Fruit fly (Drosophila melanogaster): ENCODE data around the gene RpL27A.

The RpL27A gene

DNA sequence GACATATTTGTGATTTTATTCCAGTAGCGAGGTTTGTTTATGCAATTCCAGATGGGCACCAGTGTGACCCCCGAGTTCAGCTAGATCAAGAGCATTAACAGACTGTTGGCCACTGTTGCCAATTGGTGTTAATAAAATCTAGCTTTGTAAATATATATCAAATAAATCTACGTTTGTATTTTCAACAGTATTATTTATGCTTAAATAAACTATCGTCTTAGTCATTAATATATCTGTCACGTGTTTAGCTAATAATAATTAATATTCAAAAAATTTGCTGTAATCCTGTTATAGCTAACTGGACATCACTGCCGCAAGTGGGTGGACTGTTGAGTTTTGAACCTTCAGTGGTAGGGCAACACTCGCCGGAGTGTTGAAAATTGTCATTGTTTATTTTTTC lies 1.4 kb upstream of the RpL27A start, which contains the start of the genes mRpL27 and CG15435:
Gene mRpL27 (minus strand): TSS at position 96 of the 400 bp plus-strand sequence.
Gene CG15435 (plus strand): TSS at position 187 of the 400 bp plus-strand sequence.
- TF ChIP-seq dsx (GFP tag; optimal IDR thresholded peaks at IDR 0.05; ENCODE audit: poor library complexity, severe bottlenecking) (no peak), CG16779 (tag; optimal IDR thresholded peaks at IDR 0.05) (no peak), pdm3 (GFP tag; optimal IDR thresholded peaks at IDR 0.05) (no peak), fkh (GFP tag; optimal IDR thresholded peaks at IDR 0.05) (peak; percentile 86), Eip93F (GFP tag; optimal IDR thresholded peaks at IDR 0.05) (no peak), Eip78C (GFP tag) (peak; percentile 77), ss (GFP tag; optimal IDR thresholded peaks at IDR 0.05) (no peak), dac (GFP tag; optimal IDR thresholded peaks at IDR 0.05) (no peak), CG6792 (GFP tag; optimal IDR thresholded peaks at IDR 0.05) (no peak), eg (GFP tag; IDR thresholded peaks at IDR 0.05) (no peak), Ets96B (tag; optimal IDR thresholded peaks at IDR 0.05) (peak; percentile 4), CG34406 (GFP tag; optimal IDR thresholded peaks at IDR 0.05) (no peak), Smox (GFP tag; optimal IDR thresholded peaks at IDR 0.05) (no peak), Sox14 (GFP tag; optimal IDR thresholded peaks at IDR 0.05) (peak; percentile 50), OdsH (GFP tag; optimal IDR thresholded peaks at IDR 0.05) (no peak), acj6 (GFP tag; optimal IDR thresholded peaks at IDR 0.05) (no peak), CG3919 (GFP tag; optimal IDR thresholded peaks at IDR 0.05) (no peak), cyc (GFP tag; optimal IDR thresholded peaks at IDR 0.05) (no peak), Met (GFP tag; optimal IDR thresholded peaks at IDR 0.05) (no peak), topi (GFP tag; optimal IDR thresholded peaks at IDR 0.05) (peak; percentile 23), CG3032 (tag; optimal IDR thresholded peaks at IDR 0.05) (peak; percentile 25), CG9139 (GFP tag; optimal IDR thresholded peaks at IDR 0.05) (no peak), lz (GFP tag; optimal IDR thresholded peaks at IDR 0.05) (peak; percentile 20), Eip75B (GFP tag; optimal IDR thresholded peaks at IDR 0.05) (no peak), esn (GFP tag; optimal IDR thresholded peaks at IDR 0.05) (peak; percentile 41), CG6276 (GFP tag; optimal IDR thresholded peaks at IDR 0.05) (no peak), CG1621 (tag; optimal IDR thresholded peaks at IDR 0.05) (peak; percentile 44), CG32006 (GFP tag; optimal IDR thresholded peaks at IDR 0.05) (no peak), CG10669 (GFP tag; optimal IDR thresholded peaks at IDR 0.05) (no peak), vri (GFP tag; optimal IDR thresholded peaks at IDR 0.05) (no peak), Hr39 (GFP tag; optimal IDR thresholded peaks at IDR 0.05) (peak; percentile 15), Sox15 (GFP tag; optimal IDR thresholded peaks at IDR 0.05) (no peak), CG15336 (GFP tag; IDR thresholded peaks at IDR 0.05) (no peak), CG6808 (GFP tag; optimal IDR thresholded peaks at IDR 0.05) (no peak), CG11762 (GFP tag; optimal IDR thresholded peaks at IDR 0.05; ENCODE audit: insufficient read depth) (no peak), Gug (GFP tag; IDR thresholded peaks at IDR 0.05) (no peak), CG31627 (GFP tag; optimal IDR thresholded peaks at IDR 0.05) (peak; percentile 5), CG7368 (GFP tag; optimal IDR thresholded peaks at IDR 0.05) (no peak), CG11902 (GFP tag; optimal IDR thresholded peaks at IDR 0.05) (no peak), svp (GFP tag) (peak; percentile 92)

DNA sequence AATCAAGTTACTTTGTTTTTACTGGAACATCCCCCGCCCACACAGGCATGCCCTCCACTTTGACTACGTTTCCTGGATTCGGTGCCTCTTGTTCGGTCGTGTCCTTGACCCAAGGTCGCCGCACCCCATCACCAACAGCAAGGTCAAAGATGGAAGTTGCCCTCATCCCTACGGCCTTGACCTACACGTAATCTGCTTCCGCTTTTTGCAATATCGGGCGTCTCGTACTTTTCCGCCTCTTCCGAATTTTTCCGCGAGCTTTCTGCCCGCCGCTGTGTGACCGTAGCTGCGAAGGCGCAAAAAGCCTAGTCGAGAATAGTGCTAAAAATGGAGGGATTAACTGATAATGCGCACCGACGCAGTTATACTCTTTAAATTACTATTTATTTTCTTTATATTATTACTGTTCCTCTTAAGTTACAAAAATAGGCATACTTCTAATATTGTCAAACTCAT lies 1.6 kb downstream of the RpL27A start, which contains the start of gene Gs1l:
Gene Gs1l (minus strand): TSS at position 269 of the 456 bp plus-strand sequence.
- TF ChIP-seq spab (GFP tag; optimal IDR thresholded peaks at IDR 0.05): no peak
- TF ChIP-seq CG4318 (GFP tag; optimal IDR thresholded peaks at IDR 0.05): no peak
- TF ChIP-seq Ets21C (GFP tag; optimal IDR thresholded peaks at IDR 0.05): no peak
- no peak for TF ChIP-seq CG7368 (GFP tag; optimal IDR thresholded peaks at IDR 0.05)
- no peak for TF ChIP-seq salr (GFP tag; optimal IDR thresholded peaks at IDR 0.05)
- TF ChIP-seq CG8319 (GFP tag; optimal IDR thresholded peaks at IDR 0.05): no peak
- TF ChIP-seq CG31627 (GFP tag; optimal IDR thresholded peaks at IDR 0.05): no peak
- TF ChIP-seq Gug (GFP tag; IDR thresholded peaks at IDR 0.05): no peak
- TF ChIP-seq esn (GFP tag; optimal IDR thresholded peaks at IDR 0.05): peak; percentile 28
- TF ChIP-seq Eip75B (GFP tag; optimal IDR thresholded peaks at IDR 0.05): peak; percentile 12
- peak; percentile 1 for TF ChIP-seq Met (GFP tag; optimal IDR thresholded peaks at IDR 0.05)
- TF ChIP-seq CG1621 (tag; optimal IDR thresholded peaks at IDR 0.05): peak; percentile 35
- no peak for TF ChIP-seq Smox (GFP tag; optimal IDR thresholded peaks at IDR 0.05)
- peak; percentile 16 to 37 for TF ChIP-seq ss (GFP tag; optimal IDR thresholded peaks at IDR 0.05)
- no peak for TF ChIP-seq CG11902 (GFP tag; optimal IDR thresholded peaks at IDR 0.05)
- TF ChIP-seq CG3032 (tag; optimal IDR thresholded peaks at IDR 0.05): peak; percentile 6
- no peak for TF ChIP-seq Blimp-1 (GFP tag; optimal IDR thresholded peaks at IDR 0.05)
- TF ChIP-seq fd59A (GFP tag; optimal IDR thresholded peaks at IDR 0.05): no peak
- TF ChIP-seq svp (GFP tag): peak; percentile 89
- TF ChIP-seq Lpt (GFP tag; optimal IDR thresholded peaks at IDR 0.05): no peak
- TF ChIP-seq CG15336 (GFP tag; IDR thresholded peaks at IDR 0.05): 0 out of 2 replicates have a peak, but pooled peaks have one; percentile 10
- TF ChIP-seq net (GFP tag; optimal IDR thresholded peaks at IDR 0.05): no peak
- no peak for TF ChIP-seq CG8632 (GFP tag; optimal IDR thresholded peaks at IDR 0.05)
- TF ChIP-seq cyc (GFP tag; optimal IDR thresholded peaks at IDR 0.05): no peak
- TF ChIP-seq CG32006 (GFP tag; optimal IDR thresholded peaks at IDR 0.05): no peak

Data from whole organism, prepupa.